Worm (Caenorhabditis elegans): ENCODE data around the gene srbc-3.

DNA sequence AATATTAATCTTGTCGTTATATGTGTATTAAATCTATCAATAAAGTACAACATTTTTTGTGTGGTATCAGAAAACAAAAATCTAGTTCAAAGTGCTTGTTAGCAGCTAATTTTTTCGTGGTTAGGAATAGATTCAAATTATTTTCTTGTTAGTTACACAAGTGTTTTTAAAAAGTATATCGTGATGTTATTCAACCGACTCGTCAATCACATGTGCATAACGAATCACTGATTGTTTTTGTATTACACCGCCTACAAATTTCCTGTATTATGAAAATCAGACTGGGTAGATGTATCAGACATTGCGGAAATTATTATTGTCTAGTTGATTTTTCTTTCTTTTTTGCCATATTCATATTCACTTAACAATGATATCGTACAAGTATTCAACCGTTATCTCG, 25.3 kb upstream of the srbc-3 start, which contains the start of gene str-64:
- TF ChIP-seq ets-4 (GFP tag; optimal IDR thresholded peaks at IDR 0.05): no peak
- no peak for TF ChIP-seq F57A8.1 (GFP tag; optimal IDR thresholded peaks at IDR 0.05)
- no peak for TF ChIP-seq lin-26 (GFP tag; IDR thresholded peaks at IDR 0.05)
- TF ChIP-seq F55B11.4 (tag; optimal IDR thresholded peaks at IDR 0.05; ENCODE audit: borderline replicate concordance, insufficient read depth): no peak
- TF ChIP-seq sptf-2 (GFP tag; optimal IDR thresholded peaks at IDR 0.05): no peak
- no peak for TF ChIP-seq lin-40 (tag; optimal IDR thresholded peaks at IDR 0.05)
- no peak for TF ChIP-seq fkh-3 (tag; optimal IDR thresholded peaks at IDR 0.05)
